Fruit fly (Drosophila melanogaster) whole organism: Measurements from ENCODE around the gene syd.

Source experiments
- CG8478 ChIP-seq: fragments of >200 bp; optimal IDR thresholded peaks from 2 replicates; lab custom pipeline; 2018; ENCODE audit warnings: inconsistent platforms
- Dll ChIP-seq: fragments of >200 bp; optimal IDR thresholded peaks from 2 replicates; lab custom pipeline; 2017
- EcR ChIP-seq, 2 experiments: fragments of >200 bp; optimal IDR thresholded peaks; 2 replicates each; lab custom pipeline; 2017; ENCODE audit warnings: missing biosample characterization in 2 of 2, missing genetic modification characterization in 2 of 2, missing genetic modification reagents in 2 of 2
- psq ChIP-seq: fragments of >200 bp; optimal IDR thresholded peaks from 2 replicates; lab custom pipeline; 2017
- usp ChIP-seq: fragments of >200 bp; optimal IDR thresholded peaks from 2 replicates; lab custom pipeline; 2017; ENCODE audit warnings: missing biosample characterization, missing genetic modification characterization, mixed read lengths

- TF ChIP-seq usp (GFP tag; lab: Kevin White, UChicago) (no peak), Dll (lab: Kevin White, UChicago) (no peak), EcR (GFP tag; optimal IDR thresholded peaks at IDR 0.05; lab: Kevin White, UChicago) (no peak), CG8478 (lab: Kevin White, UChicago) (no peak), psq (no peak)
Observed at dm6 chr3L:7882105-7882504, 53.8 kb downstream of the syd start.
